Worm (Caenorhabditis elegans): ENCODE results near the gene fbxa-189.

- TF ChIP-seq bed-2 (GFP tag; IDR thresholded peaks at IDR 0.05) (no peak), hsf-1 (GFP tag; IDR thresholded peaks at IDR 0.05) (no peak), snpc-1.3 (tag; optimal IDR thresholded peaks at IDR 0.05; ENCODE audit: insufficient read depth) (no peak), snpc-1.1 (tag; optimal IDR thresholded peaks at IDR 0.05; ENCODE audit: insufficient read depth) (no peak), pha-4 (tag; optimal IDR thresholded peaks at IDR 0.05) (no peak), sea-2 (GFP tag; IDR thresholded peaks at IDR 0.05) (no peak)
Measured at ce11 chrV:17298657-17299056, 46.4 kb upstream of the fbxa-189 start.

All from whole organism, young adult.